Fruit fly (Drosophila melanogaster): ENCODE results near the gene rpr.
A peak's percentile ranks its signal among the peaks of the same experiment; 100 is the strongest.

The rpr gene

dm6 chr3L:18439809-18440256 is 41.6 kb upstream of the rpr start, which contains the start of gene skl (continued):
- TF ChIP-seq lab (GFP tag; optimal IDR thresholded peaks at IDR 0.05) (no peak), fu2 (GFP tag; optimal IDR thresholded peaks at IDR 0.05) (no peak), CG10979 (tag; optimal IDR thresholded peaks at IDR 0.05) (no peak), Deaf1 (tag; optimal IDR thresholded peaks at IDR 0.05) (peak; percentile 40), Dad (GFP tag; optimal IDR thresholded peaks at IDR 0.05) (no peak), en (GFP tag; optimal IDR thresholded peaks at IDR 0.05) (no peak), CG10565 (GFP tag; optimal IDR thresholded peaks at IDR 0.05) (no peak), crc (GFP tag; optimal IDR thresholded peaks at IDR 0.05) (no peak), sim (GFP tag; IDR thresholded peaks at IDR 0.05) (no peak), pros (GFP tag; optimal IDR thresholded peaks at IDR 0.05) (peak; percentile 56), pita (GFP tag; optimal IDR thresholded peaks at IDR 0.05) (no peak), CG3163 (GFP tag; optimal IDR thresholded peaks at IDR 0.05) (peak; percentile 80), CG10543 (GFP tag; optimal IDR thresholded peaks at IDR 0.05) (no peak), CG4707 (GFP tag; optimal IDR thresholded peaks at IDR 0.05) (no peak), CG6791 (GFP tag; IDR thresholded peaks at IDR 0.05; ENCODE audit: partially characterized antibody) (peak; percentile 55; the same call in 1 of the 3 replicates), CG7786 (GFP tag; optimal IDR thresholded peaks at IDR 0.05) (no peak), CG9876 (GFP tag; optimal IDR thresholded peaks at IDR 0.05) (no peak), Gug (GFP tag; IDR thresholded peaks at IDR 0.05) (no peak), Dip3 (GFP tag; optimal IDR thresholded peaks at IDR 0.05) (no peak), Camta (GFP tag; optimal IDR thresholded peaks at IDR 0.05) (no peak), eyg (GFP tag; optimal IDR thresholded peaks at IDR 0.05) (no peak), CG3726 (GFP tag; IDR thresholded peaks at IDR 0.05) (no peak), Lpt (GFP tag; optimal IDR thresholded peaks at IDR 0.05) (no peak), CG1832 (GFP tag; optimal IDR thresholded peaks at IDR 0.05) (peak; percentile 83), CG8290 (GFP tag; optimal IDR thresholded peaks at IDR 0.05) (no peak), CG8290 (tag; optimal IDR thresholded peaks at IDR 0.05) (no peak), Antp (GFP tag; optimal IDR thresholded peaks at IDR 0.05) (no peak), CG4360 (GFP tag; IDR thresholded peaks at IDR 0.05) (0 out of 2 replicates have a peak, but pooled peaks have one; percentile 30), Trl (optimal IDR thresholded peaks at IDR 0.05) (peak; percentile 75 to 95), Trl (GFP tag; optimal IDR thresholded peaks at IDR 0.05) (peak; percentile 31), CG16779 (GFP tag; IDR thresholded peaks at IDR 0.05) (no peak), seq (GFP tag; IDR thresholded peaks at IDR 0.05) (peak; percentile 86), E2f2 (GFP tag; IDR thresholded peaks at IDR 0.05) (no peak), twi (tag; optimal IDR thresholded peaks at IDR 0.05) (peak; percentile 7), CG7963 (GFP tag; IDR thresholded peaks at IDR 0.05; ENCODE audit: partially characterized antibody) (0 out of 3 replicates have a peak, but pooled peaks have one; percentile 8), CG13894 (tag; optimal IDR thresholded peaks at IDR 0.05) (no peak), BtbVII (GFP tag; optimal IDR thresholded peaks at IDR 0.05) (no peak), fd102C (GFP tag; optimal IDR thresholded peaks at IDR 0.05) (no peak), gsb-n (tag; optimal IDR thresholded peaks at IDR 0.05) (peak; percentile 38), CG10431 (GFP tag; optimal IDR thresholded peaks at IDR 0.05) (no peak), stwl (tag; optimal IDR thresholded peaks at IDR 0.05) (peak; percentile 52), Nf-YA (GFP tag; IDR thresholded peaks at IDR 0.05) (no peak), psq (GFP tag; optimal IDR thresholded peaks at IDR 0.05) (no peak), CG11504 (tag; optimal IDR thresholded peaks at IDR 0.05) (no peak), CG43689 (GFP tag; IDR thresholded peaks at IDR 0.05) (no peak), ab (GFP tag; optimal IDR thresholded peaks at IDR 0.05) (no peak), Ptx1 (GFP tag; IDR thresholded peaks at IDR 0.05) (no peak), Lhr (GFP tag; optimal IDR thresholded peaks at IDR 0.05) (no peak), CG8924 (tag; optimal IDR thresholded peaks at IDR 0.05) (peak; percentile 25), HLH4C (GFP tag; IDR thresholded peaks at IDR 0.05; ENCODE audit: partially characterized antibody) (no peak), CG6689 (GFP tag; IDR thresholded peaks at IDR 0.05) (no peak), cwo (GFP tag; optimal IDR thresholded peaks at IDR 0.05) (peak; percentile 67)

Data from whole organism, embryonic.